Worm (Caenorhabditis elegans): ENCODE results near the gene sre-49.

- TF ChIP-seq mep-1 (tag; optimal IDR thresholded peaks at IDR 0.05), result no peak
- TF ChIP-seq unc-130 (GFP tag; optimal IDR thresholded peaks at IDR 0.05), result no peak
- TF ChIP-seq unc-62 (GFP tag; optimal IDR thresholded peaks at IDR 0.05 in 1 of 2), result no peak
- no peak for TF ChIP-seq unc-62 (tag; optimal IDR thresholded peaks at IDR 0.05)
- TF ChIP-seq daf-8 (GFP tag; IDR thresholded peaks at IDR 0.05), result no peak
- no peak for TF ChIP-seq hlh-30 (tag; optimal IDR thresholded peaks at IDR 0.05; ENCODE audit: insufficient read depth)
- no peak for TF ChIP-seq ztf-7 (tag; optimal IDR thresholded peaks at IDR 0.05)
- TF ChIP-seq snpc-4 (tag; optimal IDR thresholded peaks at IDR 0.05), result no peak
- no peak for TF ChIP-seq dve-1 (tag; optimal IDR thresholded peaks at IDR 0.05; ENCODE audit: insufficient read depth)
Observed at ce11 chrII:12309614-12310013, 9.0 kb upstream of the sre-49 start, which contains the start of gene C50E10.2.

All from whole organism, L4 larva.